Worm (Caenorhabditis elegans) whole organism, L3 larva: Measurements from ENCODE around the gene C17H12.8.

Experiments
- R02D3.7 ChIP-seq: fragments of 150-350 bp; optimal IDR thresholded peaks from 2 replicates; lab custom pipeline; 2014; ENCODE audit warnings: missing biosample characterization, missing genetic modification characterization
- ZK546.5 ChIP-seq: sonication (generic microtip); optimal IDR thresholded peaks from 2 replicates; lab custom pipeline; 2017; ENCODE audit warnings: missing biosample characterization, missing genetic modification characterization
- aly-2 ChIP-seq: fragments of 150-350 bp; optimal IDR thresholded peaks from 2 replicates; lab custom pipeline; 2014; ENCODE audit warnings: missing biosample characterization, missing genetic modification characterization
- ama-1 ChIP-seq: fragments of 150-350 bp; optimal IDR thresholded peaks from 2 replicates; lab custom pipeline; 2018
- ceh-16 ChIP-seq: sonication (generic microtip); optimal IDR thresholded peaks from 2 replicates; lab custom pipeline; 2017; ENCODE audit warnings: missing biosample characterization, missing genetic modification characterization
- ceh-28 ChIP-seq: fragments of 150-350 bp; optimal IDR thresholded peaks from 2 replicates; lab custom pipeline; 2014; ENCODE audit warnings: missing biosample characterization, missing genetic modification reagents, missing genetic modification characterization
- ceh-82 ChIP-seq: fragments of 150-350 bp; optimal IDR thresholded peaks from 2 replicates; lab custom pipeline; 2014; ENCODE audit warnings: missing biosample characterization, missing genetic modification characterization
- ceh-9 ChIP-seq: sonication (generic microtip); optimal IDR thresholded peaks from 2 replicates; lab custom pipeline; 2018; ENCODE audit warnings: missing biosample characterization, missing genetic modification characterization
- daf-12 ChIP-seq: fragments of 150-350 bp; optimal IDR thresholded peaks from 2 replicates; lab custom pipeline; 2014; ENCODE audit warnings: missing biosample characterization, missing genetic modification reagents, missing genetic modification characterization
- egl-27 ChIP-seq: sonication (generic microtip); optimal IDR thresholded peaks from 4 replicates; lab custom pipeline; 2017; ENCODE audit warnings: missing biosample characterization, missing genetic modification reagents, missing genetic modification characterization
- egl-5 ChIP-seq: fragments of 150-350 bp; optimal IDR thresholded peaks from 2 replicates; lab custom pipeline; 2017; ENCODE audit warnings: missing biosample characterization, missing genetic modification reagents, missing genetic modification characterization, inconsistent platforms
- elt-1 ChIP-seq: fragments of 150-350 bp; optimal IDR thresholded peaks from 2 replicates; lab custom pipeline; 2014; ENCODE audit warnings: missing biosample characterization, missing genetic modification characterization
- elt-2 ChIP-seq: sonication (generic microtip); optimal IDR thresholded peaks from 2 replicates; lab custom pipeline; 2016; ENCODE audit warnings: missing genetic modification reagents, mild to moderate bottlenecking, missing genetic modification characterization, missing compliant biosample characterization
- elt-3 ChIP-seq, 3 experiments: fragments of 150-350 bp in 1 of 3; sonication (generic microtip) in 2 of 3; optimal IDR thresholded peaks; 2 replicates in 2 of 3; 4 replicates in 1 of 3; lab custom pipeline; 2014 to 2017; ENCODE audit warnings: missing biosample characterization in 3 of 3, missing genetic modification characterization in 3 of 3
- fkh-10 ChIP-seq: sonication (generic microtip); optimal IDR thresholded peaks from 2 replicates; lab custom pipeline; 2017; ENCODE audit warnings: missing biosample characterization, missing genetic modification reagents, missing genetic modification characterization
- fkh-2 ChIP-seq: fragments of 150-350 bp; optimal IDR thresholded peaks from 2 replicates; lab custom pipeline; 2014; ENCODE audit warnings: missing biosample characterization, missing genetic modification reagents, missing genetic modification characterization
- fos-1 ChIP-seq: fragments of 150-350 bp; optimal IDR thresholded peaks from 2 replicates; lab custom pipeline; 2014; ENCODE audit warnings: missing biosample characterization, missing genetic modification characterization
- hmg-11 ChIP-seq: sonication (generic microtip); optimal IDR thresholded peaks from 2 replicates; lab custom pipeline; 2016; ENCODE audit warnings: missing genetic modification characterization, missing compliant biosample characterization
- lin-15B ChIP-seq: fragments of 150-350 bp; optimal IDR thresholded peaks from 2 replicates; lab custom pipeline; 2014; ENCODE audit warnings: missing biosample characterization, missing genetic modification characterization
- lin-39 ChIP-seq: fragments of 150-350 bp; optimal IDR thresholded peaks from 2 replicates; lab custom pipeline; 2018; ENCODE audit warnings: missing biosample characterization, missing genetic modification reagents, missing genetic modification characterization
- lsy-12 ChIP-seq: sonication (generic microtip); optimal IDR thresholded peaks from 2 replicates; lab custom pipeline; 2016; ENCODE audit warnings: mild to moderate bottlenecking, missing genetic modification characterization, missing compliant biosample characterization
- mdl-1 ChIP-seq: fragments of 150-350 bp; optimal IDR thresholded peaks from 2 replicates; lab custom pipeline; 2014; ENCODE audit warnings: missing biosample characterization, missing genetic modification characterization
- mml-1 ChIP-seq: fragments of 150-350 bp; sonication (generic microtip); optimal IDR thresholded peaks from 3 replicates; lab custom pipeline; 2014; ENCODE audit warnings: missing biosample characterization, missing genetic modification characterization
- nfya-1 ChIP-seq: sonication (generic microtip); optimal IDR thresholded peaks from 2 replicates; lab custom pipeline; 2017; ENCODE audit warnings: missing genetic modification characterization, mild to moderate bottlenecking, missing compliant biosample characterization, antibody characterized with exemption, moderate library complexity; ENCODE audit not compliant: insufficient read depth
- nhr-11 ChIP-seq: fragments of 150-350 bp; optimal IDR thresholded peaks from 2 replicates; lab custom pipeline; 2014; ENCODE audit warnings: missing biosample characterization, missing genetic modification characterization
- nhr-12 ChIP-seq: fragments of 150-350 bp; optimal IDR thresholded peaks from 2 replicates; lab custom pipeline; 2014; ENCODE audit warnings: missing biosample characterization, missing genetic modification characterization
- nhr-23 ChIP-seq: fragments of 150-350 bp; optimal IDR thresholded peaks from 2 replicates; lab custom pipeline; 2014; ENCODE audit warnings: missing biosample characterization, missing genetic modification reagents, missing genetic modification characterization
- nhr-237 ChIP-seq: fragments of 150-350 bp; optimal IDR thresholded peaks from 2 replicates; lab custom pipeline; 2014; ENCODE audit warnings: missing biosample characterization, missing genetic modification characterization
- nhr-25 ChIP-seq: sonication (generic microtip); optimal IDR thresholded peaks from 2 replicates; lab custom pipeline; 2017; ENCODE audit warnings: missing biosample characterization, missing genetic modification characterization
- nhr-28 ChIP-seq: fragments of 150-350 bp; optimal IDR thresholded peaks from 2 replicates; lab custom pipeline; 2014; ENCODE audit warnings: missing biosample characterization, missing genetic modification characterization
- nhr-43 ChIP-seq: sonication (generic microtip); optimal IDR thresholded peaks from 2 replicates; lab custom pipeline; 2016; ENCODE audit warnings: mild to moderate bottlenecking, missing genetic modification characterization, missing compliant biosample characterization; ENCODE audit not compliant: poor library complexity, severe bottlenecking
- nhr-67 ChIP-seq: fragments of 150-350 bp; optimal IDR thresholded peaks from 2 replicates; lab custom pipeline; 2014; ENCODE audit warnings: missing biosample characterization, missing genetic modification characterization
- nhr-76 ChIP-seq: fragments of 150-350 bp; sonication (generic microtip); optimal IDR thresholded peaks from 5 replicates; lab custom pipeline; 2014; ENCODE audit warnings: missing biosample characterization, missing genetic modification characterization
- nhr-77 ChIP-seq: fragments of 150-350 bp; optimal IDR thresholded peaks from 2 replicates; lab custom pipeline; 2014; ENCODE audit warnings: missing biosample characterization, missing genetic modification characterization
- pha-4 ChIP-seq: fragments of 150-350 bp; optimal IDR thresholded peaks from 2 replicates; lab custom pipeline; 2014; ENCODE audit warnings: missing biosample characterization, missing genetic modification reagents, missing genetic modification characterization
- sea-2 ChIP-seq: fragments of 150-350 bp; sonication (generic microtip); optimal IDR thresholded peaks from 4 replicates; lab custom pipeline; 2014; ENCODE audit warnings: missing biosample characterization, missing genetic modification reagents, missing genetic modification characterization
- skn-1 ChIP-seq: fragments of 150-350 bp; optimal IDR thresholded peaks from 2 replicates; lab custom pipeline; 2014; ENCODE audit warnings: missing biosample characterization, missing genetic modification characterization
- snpc-4 ChIP-seq: fragments of 150-350 bp; optimal IDR thresholded peaks from 2 replicates; lab custom pipeline; 2014; ENCODE audit warnings: missing biosample characterization, missing genetic modification characterization
- tbx-2 ChIP-seq: sonication (generic microtip); optimal IDR thresholded peaks from 2 replicates; lab custom pipeline; 2016; ENCODE audit warnings: mild to moderate bottlenecking, missing genetic modification characterization, missing compliant biosample characterization
- unc-39 ChIP-seq: sonication (generic microtip); optimal IDR thresholded peaks from 4 replicates; lab custom pipeline; 2017; ENCODE audit warnings: missing biosample characterization, missing genetic modification characterization
- unc-62 ChIP-seq: fragments of 150-350 bp; sonication (generic microtip); optimal IDR thresholded peaks from 4 replicates; lab custom pipeline; 2014; ENCODE audit warnings: missing biosample characterization, missing genetic modification reagents, missing genetic modification characterization
- zag-1 ChIP-seq: fragments of 150-350 bp; optimal IDR thresholded peaks from 2 replicates; lab custom pipeline; 2014; ENCODE audit warnings: missing biosample characterization, missing genetic modification characterization
- ztf-11 ChIP-seq: fragments of 150-350 bp; optimal IDR thresholded peaks from 2 replicates; lab custom pipeline; 2014; ENCODE audit warnings: missing biosample characterization, missing genetic modification characterization
- ztf-4 ChIP-seq: fragments of 150-350 bp; optimal IDR thresholded peaks from 2 replicates; lab custom pipeline; 2014; ENCODE audit warnings: missing biosample characterization, missing genetic modification characterization

C17H12.8 gene

DNA sequence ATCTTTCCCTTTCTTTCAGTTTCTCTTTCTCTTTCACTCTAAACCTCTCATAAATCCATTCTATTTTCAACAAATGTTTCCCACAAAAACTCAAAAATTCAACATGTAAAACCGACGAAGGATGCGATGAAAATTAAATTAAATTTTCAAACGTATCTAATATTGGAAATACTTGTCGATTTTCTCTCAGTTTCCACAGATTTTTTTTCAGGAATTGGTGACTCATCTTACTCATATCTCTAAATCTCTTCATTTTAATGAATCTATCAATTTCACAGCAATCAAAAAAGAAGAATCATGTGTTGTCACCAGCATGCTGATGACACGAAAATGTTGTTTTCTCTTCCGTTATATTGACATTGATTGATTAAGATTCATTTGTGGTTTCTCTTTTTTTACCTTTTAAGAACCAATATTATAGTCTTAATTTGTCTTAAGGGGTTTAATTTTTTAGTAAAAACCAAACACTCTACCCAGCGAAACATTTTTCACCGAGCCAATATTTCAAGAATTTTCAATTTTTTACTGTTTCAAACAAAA, 14.6 kb upstream of the C17H12.8 start:
- TF ChIP-seq nhr-43 (tag; lab: Kevin White, UChicago) (no peak), snpc-4 (tag; lab: Kevin White, UChicago) (no peak), sea-2 (GFP tag; lab: Kevin White, UChicago) (no peak), ztf-4 (tag; lab: Kevin White, UChicago) (no peak)

DNA sequence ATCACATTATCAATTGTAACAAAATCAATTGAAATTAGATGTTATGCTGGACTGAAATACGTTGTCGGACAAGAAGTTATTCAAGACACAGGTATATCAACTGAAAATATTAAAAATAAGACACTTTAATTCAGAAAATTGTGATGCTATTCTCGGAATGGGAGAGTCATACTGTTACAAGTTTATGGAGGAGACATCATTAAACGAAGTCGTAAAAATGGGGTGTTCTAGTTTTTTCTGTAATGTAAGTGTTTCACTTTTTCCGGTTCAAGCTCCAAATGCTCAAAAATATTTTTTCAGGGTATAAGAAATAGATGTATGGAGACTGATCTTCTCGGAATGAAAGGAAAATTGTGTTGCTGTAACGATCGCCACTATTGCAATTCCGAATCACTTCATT, 13.7 kb upstream of the C17H12.8 start, which contains the start of gene C17H12.37:
Gene C17H12.37, plus strand, starts transcription at position 301 of the 400 bp plus-strand sequence.
- TF ChIP-seq R02D3.7 (tag; lab: Kevin White, UChicago) (no peak), elt-2 (tag; lab: Kevin White, UChicago) (peak; percentile 5)

DNA sequence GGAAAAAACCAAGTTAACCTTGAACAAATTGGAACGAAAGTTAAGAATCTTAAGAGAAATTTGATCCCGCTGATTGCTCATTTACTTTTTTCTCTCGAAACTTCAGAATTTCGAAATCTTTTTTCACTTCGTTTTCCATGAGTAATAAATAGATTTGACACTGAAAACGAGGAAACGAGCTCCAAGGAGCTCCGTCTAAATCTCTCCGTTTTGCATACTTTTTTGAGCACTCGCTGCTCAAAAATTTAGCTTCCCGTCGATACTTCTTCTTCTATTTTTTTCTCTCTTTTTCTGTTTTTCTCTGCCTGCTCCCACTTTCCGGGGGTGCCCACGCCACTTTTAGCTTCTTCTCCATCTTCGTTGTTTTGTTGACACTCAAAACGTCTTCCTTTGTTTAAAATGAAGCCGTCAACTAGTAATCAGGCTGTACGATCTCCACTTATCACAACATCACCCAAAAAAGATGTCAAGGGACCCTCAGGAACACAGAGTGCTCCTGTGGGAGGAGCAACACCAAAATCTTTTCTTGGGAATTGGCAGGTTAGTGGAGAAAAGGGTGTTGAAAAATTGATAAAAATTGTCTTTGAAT, 11.9 kb upstream of the C17H12.8 start, which contains the start of gene C17H12.10:
Gene C17H12.10, plus strand, starts transcription at position 325 of the 589 bp plus-strand sequence.
- TF ChIP-seq snpc-4 (tag; lab: Kevin White, UChicago) (no peak), unc-62 (no peak), ztf-4 (tag; lab: Kevin White, UChicago) (no peak), lsy-12 (tag; lab: Kevin White, UChicago) (no peak), R02D3.7 (tag; lab: Kevin White, UChicago) (no peak), nhr-237 (tag; lab: Kevin White, UChicago) (no peak), nhr-76 (tag; lab: Kevin White, UChicago) (no peak), nhr-11 (tag; lab: Kevin White, UChicago) (no peak), ztf-11 (tag; lab: Kevin White, UChicago) (no peak), fos-1 (tag; lab: Kevin White, UChicago) (no peak), nhr-28 (tag; lab: Kevin White, UChicago) (no peak), ama-1 (lab: Kevin White, UChicago) (no peak), zag-1 (no peak), ZK546.5 (no peak), pha-4 (tag; lab: Kevin White, UChicago) (no peak), nhr-23 (tag; lab: Kevin White, UChicago) (no peak), mml-1 (no peak), tbx-2 (tag; lab: Kevin White, UChicago) (no peak), ceh-16 (tag; lab: Kevin White, UChicago) (no peak), ceh-82 (tag; lab: Kevin White, UChicago) (no peak), nhr-77 (no peak), lin-39 (peak; percentile 67), fkh-2 (tag; lab: Kevin White, UChicago) (no peak), nhr-25 (no peak), aly-2 (tag; lab: Kevin White, UChicago) (no peak), fkh-10 (peak; percentile 41), sea-2 (GFP tag; lab: Kevin White, UChicago) (no peak), hmg-11 (peak; percentile 3), skn-1 (tag; lab: Kevin White, UChicago) (no peak), ceh-9 (tag; lab: Kevin White, UChicago) (no peak), nhr-67 (no peak), nhr-12 (tag; lab: Kevin White, UChicago) (no peak), elt-1 (peak; percentile 71), elt-2 (tag; lab: Kevin White, UChicago) (no peak), nfya-1 (peak; percentile 54), egl-27 (tag; lab: Kevin White, UChicago) (no peak), lin-15B (tag; lab: Kevin White, UChicago) (peak; percentile 28)

DNA sequence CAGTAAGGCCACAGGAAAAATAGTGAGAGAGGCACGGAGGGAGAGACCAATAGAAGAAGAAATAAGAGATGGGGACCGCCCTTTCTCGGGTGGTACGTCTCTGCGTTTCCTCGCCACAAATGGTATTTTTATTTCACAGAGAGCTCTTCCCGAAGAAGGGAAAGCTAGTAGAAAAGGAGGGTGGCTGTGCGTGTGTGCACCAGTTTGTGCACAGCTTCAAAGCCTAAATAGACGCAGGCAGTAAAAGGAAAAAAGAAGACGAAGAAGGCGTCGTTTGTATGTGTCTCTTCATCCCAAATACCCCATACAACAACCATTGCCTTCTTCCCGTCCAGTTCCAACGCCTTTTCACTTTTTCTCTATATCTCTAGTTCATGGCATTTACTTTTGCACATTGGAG, 8.7 kb upstream of the C17H12.8 start:
- TF ChIP-seq unc-39 (tag; lab: Kevin White, UChicago) (no peak), ztf-11 (tag; lab: Kevin White, UChicago) (no peak), mdl-1 (tag; lab: Kevin White, UChicago) (no peak), lsy-12 (tag; lab: Kevin White, UChicago) (no peak), fkh-10 (peak; percentile 64), aly-2 (tag; lab: Kevin White, UChicago) (no peak), nfya-1 (peak; percentile 76), nhr-67 (no peak), nhr-23 (tag; lab: Kevin White, UChicago) (no peak), lin-15B (tag; lab: Kevin White, UChicago) (peak; percentile 37), lin-39 (peak; percentile 74), unc-62 (no peak), egl-5 (no peak), nhr-12 (tag; lab: Kevin White, UChicago) (no peak), nhr-237 (tag; lab: Kevin White, UChicago) (no peak), hmg-11 (peak; percentile 97), daf-12 (tag; lab: Kevin White, UChicago) (no peak), ztf-4 (tag; lab: Kevin White, UChicago) (no peak), fkh-2 (tag; lab: Kevin White, UChicago) (no peak), fos-1 (tag; lab: Kevin White, UChicago) (no peak), ama-1 (lab: Kevin White, UChicago) (no peak), elt-2 (tag; lab: Kevin White, UChicago) (no peak), tbx-2 (tag; lab: Kevin White, UChicago) (peak; percentile 42), ceh-16 (tag; lab: Kevin White, UChicago) (no peak), skn-1 (tag; lab: Kevin White, UChicago) (peak; percentile 8), nhr-25 (no peak), elt-3 (tag; optimal IDR thresholded peaks at IDR 0.05; lab: Kevin White, UChicago) (no peak), ceh-28 (tag; lab: Kevin White, UChicago) (peak; percentile 16), nhr-76 (tag; lab: Kevin White, UChicago) (no peak)
